Worm (Caenorhabditis elegans): ENCODE results near the gene sre-12.

DNA sequence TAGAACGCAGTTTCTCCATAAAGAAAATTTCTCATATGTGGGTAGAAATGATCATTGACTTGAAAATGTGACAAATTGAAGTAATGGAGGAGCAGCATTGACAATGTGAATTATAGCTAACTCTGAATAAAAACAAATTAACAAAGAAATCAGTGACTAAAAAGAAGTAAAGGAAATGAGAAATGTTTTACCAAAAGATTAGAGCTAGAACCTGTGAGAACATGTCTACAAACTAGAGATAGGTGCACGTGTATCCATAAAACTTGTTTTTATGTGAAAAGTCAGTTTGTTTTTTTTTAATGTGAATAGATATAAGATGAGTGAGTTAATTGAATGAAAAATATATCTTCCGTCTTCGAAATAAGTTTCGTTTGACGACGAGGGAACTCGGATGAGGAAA lies at the start of gene sre-12:
- no peak for TF ChIP-seq flt-1 (GFP tag; IDR thresholded peaks at IDR 0.05)
- TF ChIP-seq ama-1 (optimal IDR thresholded peaks at IDR 0.05), result no peak
- TF ChIP-seq hmg-4 (GFP tag; optimal IDR thresholded peaks at IDR 0.05), result no peak
- no peak for TF ChIP-seq hnd-1 (tag; optimal IDR thresholded peaks at IDR 0.05)
- no peak for TF ChIP-seq tra-4 (tag; optimal IDR thresholded peaks at IDR 0.05)
- no peak for TF ChIP-seq tbx-37 (GFP tag; conservative IDR thresholded peaks at IDR 0.05)
- no peak for TF ChIP-seq tbx-11 (GFP tag; IDR thresholded peaks at IDR 0.05)
- no peak for TF ChIP-seq sea-1 (GFP tag; conservative IDR thresholded peaks at IDR 0.05)
- no peak for TF ChIP-seq hmbx-1 (tag; optimal IDR thresholded peaks at IDR 0.05)
- TF ChIP-seq F13C5.2 (tag; optimal IDR thresholded peaks at IDR 0.05), result no peak

Measured in whole organism, early embryonic.